Worm (Caenorhabditis elegans): ENCODE results near the gene F10C1.23.

The F10C1.23 gene

DNA sequence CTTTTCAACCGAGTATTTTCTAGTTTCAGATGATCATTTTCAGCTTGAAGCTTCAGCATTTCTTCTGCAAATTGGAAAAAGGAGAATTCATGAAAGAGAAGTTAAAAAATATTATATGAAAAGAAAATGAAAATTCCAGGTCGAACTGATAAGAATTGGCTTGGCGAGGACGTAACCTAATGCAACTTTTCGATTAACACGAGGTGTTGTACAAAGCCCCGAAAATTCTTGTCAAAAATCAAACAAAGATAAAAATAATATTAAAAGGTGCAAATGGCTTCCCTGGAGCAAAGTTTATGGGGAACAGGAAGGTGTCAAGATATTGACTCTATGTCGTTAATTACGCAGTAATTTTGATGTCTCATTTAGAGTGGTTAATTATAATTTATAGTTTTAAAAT, 13.5 kb upstream of the F10C1.23 start:
- no peak for TF ChIP-seq unc-62 (GFP tag; optimal IDR thresholded peaks at IDR 0.05)

DNA sequence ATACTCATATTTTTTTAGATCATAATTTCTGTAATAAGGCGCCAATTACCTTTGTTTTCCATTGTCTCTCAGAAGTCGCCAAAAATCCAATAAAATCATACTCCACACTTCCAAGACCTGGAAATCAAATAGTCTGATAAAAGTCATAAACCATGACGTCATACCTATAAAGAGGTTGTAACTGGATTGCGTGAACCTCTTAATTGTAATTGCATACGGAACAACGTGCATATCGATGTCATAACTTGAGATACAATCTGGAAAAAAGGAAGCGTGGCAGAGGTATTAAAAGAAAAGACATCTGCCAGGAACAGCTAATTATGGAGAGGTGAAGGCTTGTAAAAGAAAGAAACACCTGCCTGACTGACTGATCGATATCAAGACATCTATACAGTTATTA, 12.8 kb upstream of the F10C1.23 start, which contains the start of gene F10C1.9:
Gene F10C1.9 (minus strand): TSS at position 197 of the 400 bp plus-strand sequence.
- TF ChIP-seq unc-62 (GFP tag; optimal IDR thresholded peaks at IDR 0.05), result no peak

DNA sequence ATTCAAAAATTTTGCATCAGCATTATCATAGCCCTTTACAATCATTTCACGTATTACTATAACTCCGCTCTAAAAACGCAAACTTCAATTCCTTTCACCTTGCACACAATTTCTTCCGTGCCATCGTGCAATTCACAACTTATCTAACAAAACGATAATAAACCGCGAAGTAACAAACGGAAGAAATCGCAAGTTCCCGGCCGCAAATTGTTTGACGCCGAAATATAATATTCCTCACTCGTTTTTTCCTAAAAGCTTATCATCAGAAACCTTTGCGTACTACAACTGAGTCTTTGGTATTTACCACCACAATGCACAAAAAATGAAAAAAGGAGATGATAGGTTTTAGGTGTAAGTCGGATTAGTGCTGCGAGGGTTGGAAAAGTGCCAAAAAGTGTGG, 10.5 kb upstream of the F10C1.23 start:
- TF ChIP-seq unc-62 (GFP tag; optimal IDR thresholded peaks at IDR 0.05), result no peak

DNA sequence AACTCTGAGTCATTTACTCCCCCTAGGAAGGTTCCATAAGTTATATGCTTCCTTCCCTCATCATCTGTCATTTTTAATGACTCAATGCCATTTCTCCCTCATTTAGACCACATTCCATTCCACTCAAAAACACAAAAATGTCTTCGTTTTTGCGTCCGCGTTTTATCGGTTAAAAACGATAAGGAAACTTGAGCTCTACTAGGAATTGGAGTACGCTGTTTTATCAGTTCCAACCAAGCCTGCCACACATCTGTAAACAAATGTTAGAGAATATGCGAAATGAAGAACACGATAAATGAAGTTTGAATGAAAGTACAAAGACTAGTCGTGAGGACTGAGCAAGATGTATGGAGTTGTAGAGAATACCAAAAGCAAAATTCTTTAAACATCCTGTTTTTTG, 9.4 kb upstream of the F10C1.23 start:
- no peak for TF ChIP-seq unc-62 (GFP tag; optimal IDR thresholded peaks at IDR 0.05)

DNA sequence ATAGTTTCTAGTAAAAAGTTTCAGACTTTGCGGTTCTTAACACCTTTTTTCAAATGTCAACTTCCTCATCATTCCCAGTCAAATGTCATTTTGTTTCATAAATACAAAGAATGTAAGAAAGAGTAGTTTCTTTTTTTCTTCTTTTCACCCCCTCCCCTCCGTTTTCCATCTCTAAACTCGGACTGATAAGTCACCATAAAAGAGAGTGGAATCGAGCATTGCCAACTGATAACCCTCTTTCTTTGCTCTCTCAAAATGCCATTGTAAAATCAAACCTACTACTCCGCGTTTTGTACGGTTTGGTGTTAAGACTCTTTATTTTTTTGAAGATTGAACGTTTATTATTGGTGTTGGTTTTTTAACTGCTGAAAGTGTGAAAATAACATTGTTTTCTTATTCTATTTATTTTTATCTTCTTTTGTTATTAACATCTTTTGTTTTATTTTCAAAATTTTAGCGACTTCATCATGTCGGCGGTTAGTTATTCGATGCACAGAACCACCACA, 8.1 kb upstream of the F10C1.23 start, which contains the start of gene ifb-2:
Gene ifb-2 (plus strand): TSS at position 456 of the 506 bp plus-strand sequence.
- TF ChIP-seq unc-62 (GFP tag; optimal IDR thresholded peaks at IDR 0.05), result no peak

DNA sequence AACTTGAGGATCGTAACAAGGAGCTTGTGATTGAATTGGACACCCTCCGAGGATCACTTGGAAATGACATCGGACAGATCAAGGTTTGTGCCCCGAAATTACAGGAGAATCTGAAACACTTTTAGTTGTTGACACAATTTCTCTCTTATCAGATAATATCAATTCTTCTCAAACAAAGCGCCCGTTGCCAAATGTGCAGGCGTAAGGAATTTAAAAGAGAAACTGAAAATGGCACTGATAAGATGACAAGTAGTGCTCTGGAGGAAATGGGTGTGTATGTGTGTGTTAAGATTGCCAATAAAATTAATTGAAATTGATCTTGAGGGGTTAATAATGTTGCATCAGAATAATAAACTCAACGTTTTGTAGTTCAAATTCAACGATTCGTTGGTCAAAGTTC, 6.5 kb upstream of the F10C1.23 start:
- TF ChIP-seq unc-62 (GFP tag; optimal IDR thresholded peaks at IDR 0.05), result no peak

DNA sequence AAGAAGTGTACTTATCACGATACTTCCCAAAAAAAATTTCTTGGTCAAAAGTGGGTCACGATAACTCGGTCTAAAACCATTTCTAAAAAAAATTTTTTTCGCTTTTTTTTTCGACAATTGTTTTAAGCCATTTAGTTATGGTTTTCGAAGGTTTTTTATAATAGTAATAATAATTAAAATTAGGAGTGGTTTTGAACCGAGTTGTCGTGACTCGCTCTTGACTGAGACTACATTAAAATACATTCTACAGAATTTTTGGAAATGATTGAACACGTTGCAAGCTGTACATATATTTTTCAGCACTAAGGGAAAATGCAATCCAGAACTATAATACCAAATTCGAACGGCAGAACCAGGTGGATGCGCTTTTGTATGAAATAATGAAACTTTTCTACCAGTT, 3.7 kb upstream of the F10C1.23 start, which contains the start of gene F10C1.8:
Gene F10C1.8 (plus strand): TSS at position 301 of the 400 bp plus-strand sequence.
- TF ChIP-seq unc-62 (GFP tag; optimal IDR thresholded peaks at IDR 0.05), result no peak

DNA sequence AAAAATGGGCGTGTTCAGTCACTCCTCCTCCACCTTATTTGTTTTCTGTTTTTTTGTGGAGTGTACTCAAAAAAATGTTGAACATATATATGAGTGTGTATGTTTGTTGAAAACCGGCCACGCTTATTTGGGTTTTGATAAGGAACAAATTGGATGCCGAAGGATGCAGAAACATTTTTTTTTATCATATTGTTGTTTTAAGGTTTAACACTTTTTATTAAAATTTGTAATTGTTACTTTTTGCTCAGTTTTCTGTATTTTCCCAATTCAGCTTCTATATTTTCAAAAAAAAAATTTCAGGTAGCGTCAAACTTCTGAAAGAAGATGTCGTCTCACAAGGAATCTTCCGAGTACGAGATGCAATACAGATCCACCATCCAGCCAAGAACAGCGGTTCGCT, 7.5 kb downstream of the F10C1.23 start, which contains the start of gene ifb-1:
Gene ifb-1 (plus strand): TSS at position 301 of the 400 bp plus-strand sequence.
- no peak for TF ChIP-seq unc-62 (GFP tag; optimal IDR thresholded peaks at IDR 0.05)

DNA sequence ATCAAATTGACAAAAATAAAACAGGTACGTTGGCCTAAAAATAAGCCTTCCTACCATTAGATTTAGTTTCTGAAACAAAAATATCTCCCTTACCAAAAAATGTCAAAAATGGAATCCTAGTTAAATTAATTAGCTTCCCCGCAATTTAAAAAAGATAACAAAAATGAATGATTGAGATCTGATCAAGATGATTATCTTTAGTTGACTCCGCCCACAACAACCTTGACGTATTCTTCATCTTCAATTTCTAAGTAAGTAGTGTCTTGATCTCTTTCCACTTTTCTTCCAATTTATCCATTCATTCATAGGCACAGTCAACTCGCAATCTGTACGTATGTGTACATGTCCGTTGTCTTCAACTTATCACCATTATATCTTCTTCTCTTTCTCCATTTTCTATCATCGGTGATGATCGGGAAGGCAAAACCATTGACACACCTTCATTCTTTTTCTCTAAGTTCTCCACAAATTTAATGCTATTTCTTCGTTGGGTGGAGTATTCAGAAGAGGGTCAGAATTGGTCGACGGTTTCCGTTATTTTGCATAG, 10.5 kb downstream of the F10C1.23 start:
- TF ChIP-seq unc-62 (GFP tag; optimal IDR thresholded peaks at IDR 0.05), result no peak

DNA sequence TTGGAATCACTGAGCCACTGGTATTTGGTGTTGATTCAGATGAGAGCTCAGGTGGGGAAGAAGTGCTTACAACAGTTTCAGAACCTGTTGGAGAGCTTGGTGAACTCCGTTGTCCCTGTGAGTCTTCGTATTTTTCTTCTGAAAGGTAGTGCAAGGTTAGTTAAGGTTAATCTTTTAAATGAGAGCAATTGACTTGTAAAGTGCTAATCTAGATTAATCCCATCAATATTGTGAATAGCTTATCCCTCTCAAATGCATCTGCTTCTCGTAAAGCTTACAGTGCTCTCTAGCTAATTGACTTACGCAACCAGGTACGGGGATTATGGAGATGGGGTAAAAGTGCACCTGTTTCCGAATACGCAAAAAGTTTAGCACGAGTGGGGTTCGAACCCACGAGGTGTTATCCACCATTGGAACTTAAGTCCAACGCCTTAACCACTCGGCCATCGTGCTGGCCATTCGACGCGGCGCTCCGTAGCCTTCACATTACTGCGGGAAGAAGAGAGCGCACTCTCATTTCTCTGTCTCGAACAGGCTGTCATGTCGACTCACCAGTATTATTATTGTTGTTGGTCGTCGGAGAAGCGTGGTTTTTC, 14.8 kb downstream of the F10C1.23 start:
- no peak for TF ChIP-seq unc-62 (GFP tag; optimal IDR thresholded peaks at IDR 0.05)

DNA sequence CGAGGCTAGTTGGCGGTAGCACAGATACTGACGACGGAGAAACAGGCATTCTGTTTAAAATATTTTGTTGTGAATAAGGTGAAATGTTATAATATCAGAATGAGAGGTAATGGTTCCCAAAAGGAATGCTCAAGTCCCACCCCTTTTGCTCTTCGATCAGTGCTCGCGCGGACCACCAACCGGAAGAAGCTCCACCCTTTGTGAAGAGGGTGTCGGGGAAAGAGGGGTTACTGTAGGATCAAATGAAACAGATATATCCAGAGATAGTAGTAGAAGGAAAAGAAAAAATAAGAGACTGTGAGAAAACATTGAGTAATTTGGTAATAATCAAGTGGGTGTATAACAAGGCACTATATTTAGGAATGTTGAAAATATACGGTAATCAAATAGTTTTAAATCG, 16.3 kb downstream of the F10C1.23 start, which contains the start of the genes dmd-5 and F10C1.1:
Gene dmd-5 (minus strand): TSS at position 101 of the 400 bp plus-strand sequence.
Gene F10C1.1 (plus strand): TSS at position 110 of the 400 bp plus-strand sequence.
- no peak for TF ChIP-seq unc-62 (GFP tag; optimal IDR thresholded peaks at IDR 0.05)

DNA sequence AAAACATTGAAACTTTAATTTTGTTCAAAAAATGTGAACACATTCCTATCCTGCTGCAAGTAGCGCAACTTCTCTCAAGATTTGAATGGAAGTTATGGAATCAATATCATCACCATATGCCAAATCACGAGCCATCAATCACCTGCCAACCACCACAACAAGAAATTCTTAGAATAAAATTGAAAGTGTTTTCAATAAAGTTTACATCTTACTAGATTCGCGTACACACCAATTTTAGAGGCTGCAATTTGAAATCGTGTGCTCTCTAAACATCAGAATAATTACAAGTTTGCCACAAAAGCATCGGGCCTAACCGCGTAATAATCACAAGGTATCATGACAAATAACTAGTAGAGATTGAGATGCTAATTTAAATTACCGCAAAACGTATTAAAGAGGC, 17.0 kb downstream of the F10C1.23 start:
- TF ChIP-seq unc-62 (GFP tag; optimal IDR thresholded peaks at IDR 0.05), result no peak

DNA sequence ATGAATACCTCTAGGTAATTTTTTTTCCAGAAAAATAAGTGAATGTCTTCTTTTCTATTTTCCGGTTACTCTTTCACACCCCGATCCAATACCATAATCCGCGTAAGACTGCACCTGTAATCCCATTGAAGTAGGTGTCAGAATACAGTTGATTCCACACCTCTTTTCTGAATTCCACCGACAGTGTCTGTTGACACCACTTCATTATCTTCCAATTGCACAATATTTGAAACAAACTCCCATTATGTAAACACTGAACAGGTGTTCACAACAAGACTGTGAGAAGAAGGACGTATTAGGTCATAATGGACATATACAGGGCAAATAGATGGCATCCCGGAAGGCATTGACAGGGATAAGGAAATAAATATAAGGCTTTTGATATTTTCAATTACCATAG, 19.5 kb downstream of the F10C1.23 start:
- no peak for TF ChIP-seq unc-62 (GFP tag; optimal IDR thresholded peaks at IDR 0.05)

DNA sequence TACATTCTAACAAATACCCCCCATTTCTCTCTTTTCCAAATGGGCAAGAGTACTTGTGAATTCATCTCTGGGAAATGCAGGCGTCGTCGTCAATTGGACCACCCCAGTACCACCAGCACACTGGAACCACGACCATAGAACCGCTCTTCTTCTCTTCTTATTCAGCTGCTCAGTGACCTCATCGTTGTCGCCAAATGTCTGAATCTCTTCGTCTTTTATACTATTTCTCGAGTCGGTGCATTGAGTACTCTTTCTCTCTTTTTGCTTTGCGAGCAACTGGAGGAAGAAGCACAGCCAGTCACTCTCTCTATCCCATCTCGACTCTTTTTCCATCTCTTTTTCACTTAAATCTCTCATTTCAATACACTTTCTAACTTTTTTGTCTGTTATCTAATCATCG, 22.0 kb downstream of the F10C1.23 start:
- TF ChIP-seq unc-62 (GFP tag; optimal IDR thresholded peaks at IDR 0.05), result no peak

DNA sequence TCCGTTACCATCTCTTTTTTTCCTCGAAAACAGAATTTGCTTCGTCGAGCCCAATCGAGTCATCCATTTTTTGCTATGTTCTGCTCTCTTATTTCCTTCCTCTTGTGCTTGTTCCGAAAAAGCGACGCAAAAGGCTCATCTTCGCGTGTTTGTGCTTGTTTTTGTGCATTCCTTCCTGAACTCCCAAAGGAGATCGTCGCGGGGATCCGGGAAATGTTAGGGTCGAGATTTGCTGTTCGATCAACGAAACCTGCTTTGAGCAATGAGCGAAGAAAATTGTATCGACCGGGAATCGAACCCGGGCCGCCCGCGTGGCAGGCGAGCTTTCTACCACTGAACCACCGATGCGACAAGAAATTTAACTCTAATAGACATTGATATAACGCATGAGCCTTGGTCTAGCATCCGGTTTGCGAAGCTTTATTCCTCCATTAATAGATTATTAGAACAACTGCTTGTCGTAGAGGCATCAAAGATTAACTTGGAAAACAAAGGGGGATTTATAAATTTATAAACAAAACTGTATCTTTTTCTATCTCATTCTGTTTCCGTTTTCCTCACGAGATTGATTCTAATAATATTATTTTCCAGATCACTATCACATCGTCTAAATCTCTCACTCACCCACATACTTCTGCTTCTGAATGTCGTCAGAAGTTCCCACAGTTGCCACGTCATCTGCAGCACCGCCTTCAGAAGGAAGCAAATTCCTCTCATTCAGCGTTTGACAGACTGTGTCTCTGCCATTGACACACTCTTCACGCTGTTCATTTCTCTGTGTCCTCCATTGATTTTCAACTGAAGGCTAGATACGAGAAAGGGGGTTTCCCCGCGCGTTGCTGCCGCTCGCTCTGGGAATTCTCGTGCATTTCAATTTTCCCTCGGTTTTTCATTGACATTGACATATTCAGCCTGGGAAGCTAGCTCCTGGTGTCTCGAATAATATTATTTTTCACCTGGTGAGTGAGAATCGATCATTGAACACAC, 24.4 kb downstream of the F10C1.23 start, which contains the start of gene K05F1.6:
Gene K05F1.6 (plus strand): TSS at position 586 of the 987 bp plus-strand sequence.
- TF ChIP-seq unc-62 (GFP tag; optimal IDR thresholded peaks at IDR 0.05), result no peak

DNA sequence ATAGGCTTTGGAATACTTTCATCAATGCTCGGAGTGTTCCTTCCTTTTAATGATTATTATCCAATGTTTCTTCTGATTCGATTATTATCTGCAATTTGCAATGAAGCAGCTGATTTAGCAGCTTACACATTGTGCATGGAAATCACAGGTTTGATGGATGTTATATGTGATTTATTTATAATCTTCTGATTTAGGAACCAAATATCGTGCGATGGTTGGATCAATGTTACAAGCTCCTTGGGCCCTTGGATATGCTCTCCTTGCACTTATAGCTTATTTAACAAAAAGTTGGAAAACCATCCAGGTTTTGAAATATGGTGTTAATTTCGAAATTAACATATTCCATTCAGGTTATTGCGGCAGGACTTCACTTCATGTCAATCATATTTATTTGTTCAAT, 27.7 kb downstream of the F10C1.23 start:
- no peak for TF ChIP-seq unc-62 (GFP tag; optimal IDR thresholded peaks at IDR 0.05)

Measured in whole organism, dauer.